Worm (Caenorhabditis elegans) whole organism, young adult: Measurements from ENCODE around the gene Y22D7AL.7.

ENCODE experiments used
- B0019.2 ChIP-seq: fragments of 200-800 bp; sonication (Bioruptor generic); conservative IDR thresholded peaks from 2 replicates; pipeline ENCODE4 v1.3.6; 2022; ENCODE audit warnings: missing genetic modification reagents, missing genetic modification characterization, missing compliant biosample characterization
- F10E7.11 ChIP-seq: sonication (generic microtip); optimal IDR thresholded peaks from 2 replicates; lab custom pipeline; 2017; ENCODE audit warnings: mild to moderate bottlenecking, missing genetic modification characterization, moderate library complexity, missing compliant biosample characterization
- F23B12.7 ChIP-seq: sonication (generic microtip); optimal IDR thresholded peaks from 2 replicates; lab custom pipeline; 2017; ENCODE audit warnings: missing genetic modification characterization, mild to moderate bottlenecking, missing compliant biosample characterization, antibody characterized with exemption, moderate library complexity; ENCODE audit not compliant: insufficient read depth
- F39B2.1 ChIP-seq: fragments of 200-800 bp; sonication (Bioruptor generic); IDR thresholded peaks from 2 replicates; pipeline ENCODE4 v1.3.6; 2022; ENCODE audit warnings: missing genetic modification reagents, missing genetic modification characterization, missing compliant biosample characterization
- F49E8.2 ChIP-seq: sonication (generic microtip); optimal IDR thresholded peaks from 3 replicates; lab custom pipeline; 2017; ENCODE audit warnings: missing genetic modification characterization, mild to moderate bottlenecking, missing compliant biosample characterization, antibody characterized with exemption, moderate library complexity; ENCODE audit not compliant: insufficient read depth
- F52B5.7 ChIP-seq: sonication (generic microtip); optimal IDR thresholded peaks from 2 replicates; lab custom pipeline; 2016; ENCODE audit warnings: mild to moderate bottlenecking, missing genetic modification characterization, missing compliant biosample characterization
- K12H6.12 ChIP-seq: fragments of 200-800 bp; sonication (Bioruptor generic); optimal IDR thresholded peaks from 2 replicates; lab custom pipeline; 2018; ENCODE audit warnings: mild to moderate bottlenecking, missing genetic modification characterization, missing compliant biosample characterization
- Y79H2A.3 ChIP-seq: fragments of 200-800 bp; sonication (Bioruptor generic); conservative IDR thresholded peaks from 2 replicates; pipeline ENCODE4 v1.3.6; 2022; ENCODE audit warnings: missing genetic modification reagents, missing genetic modification characterization, missing compliant biosample characterization
- Y95B8A.8 ChIP-seq: fragments of 200-800 bp; sonication (Bioruptor generic); IDR thresholded peaks from 2 replicates; pipeline ENCODE4 v1.3.6; 2022; ENCODE audit warnings: missing genetic modification reagents, missing genetic modification characterization, missing compliant biosample characterization
- ZK185.1 ChIP-seq: sonication (generic microtip); optimal IDR thresholded peaks from 2 replicates; lab custom pipeline; 2016; ENCODE audit warnings: mild to moderate bottlenecking, missing genetic modification characterization, missing compliant biosample characterization; ENCODE audit not compliant: poor library complexity, severe bottlenecking
- ama-1 ChIP-seq, 3 experiments: fragments of 150-350 bp in 1 of 3; sonication (generic microtip) in 2 of 3; optimal IDR thresholded peaks; 2 replicates each; lab custom pipeline; 2014 to 2018; ENCODE audit warnings: missing biosample characterization in 2 of 3, missing genetic modification characterization in 2 of 3, missing genetic modification reagents in 2 of 3
- aptf-2 ChIP-seq: fragments of 200-800 bp; sonication (Bioruptor generic); conservative IDR thresholded peaks from 2 replicates; pipeline ENCODE4 v1.3.6; 2022; ENCODE audit warnings: missing genetic modification reagents, missing genetic modification characterization, missing compliant biosample characterization
- attf-5 ChIP-seq: fragments of 200-800 bp; sonication (Bioruptor generic); optimal IDR thresholded peaks from 2 replicates; lab custom pipeline; 2018; ENCODE audit warnings: mild to moderate bottlenecking, missing genetic modification characterization, missing compliant biosample characterization
- bed-2 ChIP-seq: fragments of 200-800 bp; sonication (Bioruptor generic); IDR thresholded peaks from 2 replicates; pipeline ENCODE4 v1.3.6; 2022; ENCODE audit warnings: missing genetic modification reagents, missing genetic modification characterization, missing compliant biosample characterization
- cebp-1 ChIP-seq, 2 experiments: fragments of 200-800 bp in 1 of 2; sonication (Bioruptor generic) in 1 of 2; sonication (generic microtip) in 1 of 2; IDR thresholded peaks in 1 of 2; optimal IDR thresholded peaks in 1 of 2; 2 replicates each; pipeline versions ENCODE4 v1.3.6 to Lab custom; 2017 to 2022; ENCODE audit warnings: missing compliant biosample characterization in 2 of 2, missing genetic modification characterization in 2 of 2, mild to moderate bottlenecking in 1 of 2, missing genetic modification reagents in 1 of 2, moderate library complexity in 1 of 2
- cebp-2 ChIP-seq: fragments of 200-800 bp; sonication (Bioruptor generic); IDR thresholded peaks from 2 replicates; pipeline ENCODE4 v1.3.6; 2022; ENCODE audit warnings: missing genetic modification characterization, missing compliant biosample characterization
- ceh-40 ChIP-seq: fragments of 200-800 bp; sonication (Bioruptor generic); IDR thresholded peaks from 2 replicates; pipeline ENCODE4 v1.3.6; 2022; ENCODE audit warnings: missing genetic modification characterization, missing compliant biosample characterization
- egl-18 ChIP-seq: fragments of 200-800 bp; sonication (Bioruptor generic); IDR thresholded peaks from 2 replicates; pipeline ENCODE4 v1.3.6; 2022; ENCODE audit warnings: missing genetic modification reagents, missing genetic modification characterization, missing compliant biosample characterization
- egrh-3 ChIP-seq: fragments of 200-800 bp; sonication (Bioruptor generic); IDR thresholded peaks from 2 replicates; pipeline ENCODE4 v1.3.6; 2022; ENCODE audit warnings: missing genetic modification reagents, missing genetic modification characterization, missing compliant biosample characterization
- gei-17 ChIP-seq: fragments of 200-800 bp; sonication (Bioruptor generic); optimal IDR thresholded peaks from 2 replicates; lab custom pipeline; 2018; ENCODE audit warnings: mild to moderate bottlenecking, missing genetic modification characterization, missing compliant biosample characterization
- hlh-26 ChIP-seq: fragments of 200-800 bp; sonication (Bioruptor generic); conservative IDR thresholded peaks from 2 replicates; pipeline ENCODE4 v1.3.6; 2022; ENCODE audit warnings: missing genetic modification reagents, missing genetic modification characterization, missing compliant biosample characterization
- hmg-20 ChIP-seq: fragments of 200-800 bp; sonication (Bioruptor generic); IDR thresholded peaks from 2 replicates; pipeline ENCODE4 v1.3.6; 2022; ENCODE audit warnings: missing genetic modification reagents, missing genetic modification characterization, missing compliant biosample characterization
- hrde-1 ChIP-seq: sonication (generic microtip); optimal IDR thresholded peaks from 2 replicates; lab custom pipeline; 2016; ENCODE audit warnings: missing genetic modification characterization, mild to moderate bottlenecking, missing compliant biosample characterization, moderate library complexity, missing genotype, missing genetic modification reagents, borderline replicate concordance
- lag-1 ChIP-seq: fragments of 200-800 bp; sonication (Bioruptor generic); IDR thresholded peaks from 2 replicates; pipeline ENCODE4 v1.3.6; 2022; ENCODE audit warnings: missing genetic modification reagents, missing genetic modification characterization, missing compliant biosample characterization
- lin-26 ChIP-seq: fragments of 200-800 bp; sonication (Bioruptor generic); IDR thresholded peaks from 2 replicates; pipeline ENCODE4 v1.3.6; 2022; ENCODE audit warnings: missing genetic modification reagents, missing genetic modification characterization, missing compliant biosample characterization
- lin-35 ChIP-seq, 3 experiments: fragments of 150-350 bp in 2 of 3; sonication (generic microtip) in 1 of 3; optimal IDR thresholded peaks; 2 replicates each; lab custom pipeline; 2014 to 2018; ENCODE audit warnings: missing biosample characterization in 3 of 3, missing genetic modification characterization in 3 of 3, missing genetic modification reagents in 3 of 3
- lsy-27 ChIP-seq: sonication (generic microtip); optimal IDR thresholded peaks from 2 replicates; lab custom pipeline; 2017; ENCODE audit warnings: missing genetic modification characterization, mild to moderate bottlenecking, missing compliant biosample characterization, antibody characterized with exemption, missing genotype, borderline replicate concordance; ENCODE audit not compliant: insufficient read depth
- madf-3 ChIP-seq: fragments of 200-800 bp; sonication (Bioruptor generic); IDR thresholded peaks from 2 replicates; pipeline ENCODE4 v1.3.6; 2022; ENCODE audit warnings: missing genetic modification reagents, missing genetic modification characterization, missing compliant biosample characterization
- mel-28 ChIP-seq: sonication (generic microtip); optimal IDR thresholded peaks from 2 replicates; lab custom pipeline; 2016; ENCODE audit warnings: borderline replicate concordance, mild to moderate bottlenecking, missing genetic modification characterization, missing compliant biosample characterization
- mxl-1 ChIP-seq: sonication (generic microtip); optimal IDR thresholded peaks from 2 replicates; lab custom pipeline; 2016; ENCODE audit warnings: missing genetic modification characterization, missing compliant biosample characterization
- nhr-120 ChIP-seq: fragments of 200-800 bp; sonication (Bioruptor generic); IDR thresholded peaks from 2 replicates; pipeline ENCODE4 v1.3.6; 2022; ENCODE audit warnings: missing genetic modification characterization, missing compliant biosample characterization
- nhr-80 ChIP-seq: sonication (generic microtip); optimal IDR thresholded peaks from 2 replicates; lab custom pipeline; 2016; ENCODE audit warnings: missing genetic modification characterization, missing compliant biosample characterization
- pha-4 ChIP-seq: fragments of 150-350 bp; sonication (generic microtip); optimal IDR thresholded peaks from 2 replicates; lab custom pipeline; 2014; ENCODE audit warnings: missing biosample characterization, missing genetic modification reagents, missing genetic modification characterization
- rcor-1 ChIP-seq: fragments of 200-800 bp; sonication (Bioruptor generic); IDR thresholded peaks from 2 replicates; pipeline ENCODE4 v1.3.6; 2022; ENCODE audit warnings: missing genetic modification reagents, missing genetic modification characterization, missing compliant biosample characterization
- rec-8 ChIP-seq, 2 experiments: sonication (generic microtip); optimal IDR thresholded peaks; 2 replicates each; lab custom pipeline; 2016; ENCODE audit warnings: mild to moderate bottlenecking in 2 of 2, missing genetic modification characterization in 2 of 2, missing genetic modification reagents in 2 of 2, missing genotype in 2 of 2, missing biosample characterization in 1 of 2, missing compliant biosample characterization in 1 of 2, moderate library complexity in 1 of 2
- repo-1 ChIP-seq: sonication (generic microtip); optimal IDR thresholded peaks from 2 replicates; lab custom pipeline; 2017; ENCODE audit warnings: mild to moderate bottlenecking, missing genetic modification characterization, missing compliant biosample characterization
- rpc-1 ChIP-seq, 2 experiments: fragments of 150-350 bp in 1 of 2; sonication (generic microtip) in 1 of 2; optimal IDR thresholded peaks; 2 replicates each; lab custom pipeline; 2014 to 2018; ENCODE audit warnings: missing biosample characterization in 1 of 2, missing genetic modification characterization in 1 of 2, missing genetic modification reagents in 1 of 2, missing genotype in 1 of 2
- sdz-38 ChIP-seq: sonication (generic microtip); optimal IDR thresholded peaks from 2 replicates; lab custom pipeline; 2016; ENCODE audit warnings: missing genotype, missing genetic modification characterization, missing compliant biosample characterization
- snpc-1.3 ChIP-seq: sonication (generic microtip); optimal IDR thresholded peaks from 2 replicates; lab custom pipeline; 2017; ENCODE audit warnings: missing genetic modification characterization, mild to moderate bottlenecking, missing compliant biosample characterization, antibody characterized with exemption, moderate library complexity, missing genotype, missing genetic modification reagents; ENCODE audit not compliant: insufficient read depth
- snpc-4 ChIP-seq, 5 experiments: fragments of 150-350 bp in 1 of 5; sonication (generic microtip) in 4 of 5; optimal IDR thresholded peaks; 2 replicates each; lab custom pipeline; 2014 to 2018; ENCODE audit warnings: missing genetic modification characterization in 5 of 5, missing biosample characterization in 3 of 5, antibody characterized with exemption in 2 of 5, mild to moderate bottlenecking in 2 of 5, missing compliant biosample characterization in 2 of 5, missing genotype in 2 of 5, moderate library complexity in 2 of 5, missing genetic modification reagents in 1 of 5
- xnd-1 ChIP-seq: sonication (generic microtip); optimal IDR thresholded peaks from 2 replicates; lab custom pipeline; 2016; ENCODE audit warnings: missing genotype, missing genetic modification reagents, missing genetic modification characterization, missing compliant biosample characterization
- ztf-28 ChIP-seq: fragments of 200-800 bp; sonication (Bioruptor generic); IDR thresholded peaks from 2 replicates; pipeline ENCODE4 v1.3.6; 2022; ENCODE audit warnings: missing genetic modification reagents, missing genetic modification characterization, missing compliant biosample characterization
- ztf-6 ChIP-seq: fragments of 200-800 bp; sonication (Bioruptor generic); IDR thresholded peaks from 2 replicates; pipeline ENCODE4 v1.3.6; 2022; ENCODE audit warnings: missing genetic modification reagents, missing genetic modification characterization, missing compliant biosample characterization

Y22D7AL.7 gene

ce11 chrIII:1616245-1617026, 39.9 kb downstream of the Y22D7AL.7 start (continued):
- no peak for TF ChIP-seq aptf-2 (GFP tag; lab: Robert Waterston, UW)
- peak; percentile 94 for TF ChIP-seq ama-1 (optimal IDR thresholded peaks at IDR 0.05; lab: Kevin White, UChicago)
- no peak for TF ChIP-seq ama-1 (GFP tag; optimal IDR thresholded peaks at IDR 0.05; lab: Kevin White, UChicago)
- TF ChIP-seq bed-2 = no peak
- TF ChIP-seq rpc-1 (optimal IDR thresholded peaks at IDR 0.05; lab: Kevin White, UChicago) = no peak
- no peak for TF ChIP-seq rpc-1 (tag; optimal IDR thresholded peaks at IDR 0.05; lab: Kevin White, UChicago)
- TF ChIP-seq cebp-2 (GFP tag; lab: Robert Waterston, UW) = 0 out of 2 replicates have a peak, but pooled peaks have one; percentile 4
- TF ChIP-seq repo-1 (tag; lab: Kevin White, UChicago) = peak; percentile 93
- TF ChIP-seq lag-1 (GFP tag; lab: Robert Waterston, UW) = no peak
- 0 out of 2 replicates have a peak, but pooled peaks have one; percentile 7 for TF ChIP-seq cebp-1 (GFP tag; IDR thresholded peaks at IDR 0.05; lab: Robert Waterston, UW)
- peak; percentile 68 for TF ChIP-seq cebp-1 (tag; optimal IDR thresholded peaks at IDR 0.05; lab: Kevin White, UChicago)
- no peak for TF ChIP-seq lin-35 (GFP tag; optimal IDR thresholded peaks at IDR 0.05; lab: Kevin White, UChicago)
- TF ChIP-seq rcor-1 (GFP tag; lab: Robert Waterston, UW) = peak; percentile 47; the same call in 1 of the 2 replicates
- TF ChIP-seq egl-18 = peak; percentile 68; the same call in 1 of the 2 replicates
- TF ChIP-seq F10E7.11 (tag; lab: Kevin White, UChicago) = peak; percentile 93
- TF ChIP-seq lsy-27 = no peak
- no peak for TF ChIP-seq ztf-6 (GFP tag; lab: Robert Waterston, UW)
- TF ChIP-seq F49E8.2 (tag; lab: Kevin White, UChicago) = peak; percentile 83
- TF ChIP-seq K12H6.12 = no peak
- TF ChIP-seq ztf-28 (GFP tag; lab: Robert Waterston, UW) = no peak
- peak; percentile 48 for TF ChIP-seq mxl-1 (tag; lab: Kevin White, UChicago)
- TF ChIP-seq pha-4 (tag; lab: Kevin White, UChicago) = no peak
- no peak; the same call in 1 of the 2 replicates for TF ChIP-seq hmg-20 (GFP tag; lab: Robert Waterston, UW)
- no peak for TF ChIP-seq ZK185.1 (tag; lab: Kevin White, UChicago)
- no peak for TF ChIP-seq mel-28 (tag; lab: Kevin White, UChicago)
- TF ChIP-seq gei-17 (GFP tag; lab: Kevin White, UChicago) = peak; percentile 32
- no peak for TF ChIP-seq sdz-38 (tag; lab: Kevin White, UChicago)
- no peak; the same call in 1 of the 2 replicates for TF ChIP-seq F39B2.1 (GFP tag; lab: Robert Waterston, UW)
- TF ChIP-seq lin-26 = peak; percentile 44; the same call in 1 of the 2 replicates
- TF ChIP-seq madf-3 (GFP tag; lab: Robert Waterston, UW) = no peak
- TF ChIP-seq snpc-4 (GFP tag; optimal IDR thresholded peaks at IDR 0.05; lab: Kevin White, UChicago) = no peak
- TF ChIP-seq snpc-4 (tag; optimal IDR thresholded peaks at IDR 0.05; lab: Kevin White, UChicago) = peak in 1 of 4 experiments; percentile 59
- TF ChIP-seq xnd-1 (tag; lab: Kevin White, UChicago) = no peak
- peak; percentile 92 for TF ChIP-seq F52B5.7 (tag; lab: Kevin White, UChicago)
- TF ChIP-seq Y95B8A.8 = peak; percentile 56; the same call in 1 of the 2 replicates
- no peak for TF ChIP-seq nhr-120 (GFP tag; lab: Robert Waterston, UW)
- TF ChIP-seq rec-8 (tag; optimal IDR thresholded peaks at IDR 0.05; lab: Kevin White, UChicago) = peak in 1 of 2 experiments; percentile 41
- no peak for TF ChIP-seq snpc-1.3 (tag; lab: Kevin White, UChicago)
- TF ChIP-seq egrh-3 = no peak
- no peak for TF ChIP-seq F23B12.7 (tag; lab: Kevin White, UChicago)
- TF ChIP-seq B0019.2 (GFP tag; lab: Robert Waterston, UW) = no peak
- TF ChIP-seq nhr-80 = no peak
- TF ChIP-seq hlh-26 = no peak
- peak; percentile 85 for TF ChIP-seq hrde-1 (tag; lab: Kevin White, UChicago)
- no peak; the same call in 1 of the 2 replicates for TF ChIP-seq Y79H2A.3 (GFP tag; lab: Robert Waterston, UW)
- TF ChIP-seq ceh-40 (GFP tag; lab: Robert Waterston, UW) = peak; percentile 55; the same call in 1 of the 2 replicates
- peak; percentile 64 for TF ChIP-seq attf-5
